Worm (Caenorhabditis elegans) whole organism, L3 larva: ENCODE measurements around the gene C54D10.13.

Source experiments
- R02D3.7 ChIP-seq: fragments of 150-350 bp; optimal IDR thresholded peaks from 2 replicates; lab custom pipeline; 2014; ENCODE audit warnings: missing biosample characterization, missing genetic modification characterization
- ZK546.5 ChIP-seq: sonication (generic microtip); optimal IDR thresholded peaks from 2 replicates; lab custom pipeline; 2017; ENCODE audit warnings: missing biosample characterization, missing genetic modification characterization
- aly-2 ChIP-seq: fragments of 150-350 bp; optimal IDR thresholded peaks from 2 replicates; lab custom pipeline; 2014; ENCODE audit warnings: missing biosample characterization, missing genetic modification characterization
- ceh-16 ChIP-seq: sonication (generic microtip); optimal IDR thresholded peaks from 2 replicates; lab custom pipeline; 2017; ENCODE audit warnings: missing biosample characterization, missing genetic modification characterization
- ceh-28 ChIP-seq: fragments of 150-350 bp; optimal IDR thresholded peaks from 2 replicates; lab custom pipeline; 2014; ENCODE audit warnings: missing biosample characterization, missing genetic modification reagents, missing genetic modification characterization
- daf-12 ChIP-seq: fragments of 150-350 bp; optimal IDR thresholded peaks from 2 replicates; lab custom pipeline; 2014; ENCODE audit warnings: missing biosample characterization, missing genetic modification reagents, missing genetic modification characterization
- egl-27 ChIP-seq: sonication (generic microtip); optimal IDR thresholded peaks from 4 replicates; lab custom pipeline; 2017; ENCODE audit warnings: missing biosample characterization, missing genetic modification reagents, missing genetic modification characterization
- egl-5 ChIP-seq: fragments of 150-350 bp; optimal IDR thresholded peaks from 2 replicates; lab custom pipeline; 2017; ENCODE audit warnings: missing biosample characterization, missing genetic modification reagents, missing genetic modification characterization, inconsistent platforms
- elt-1 ChIP-seq: fragments of 150-350 bp; optimal IDR thresholded peaks from 2 replicates; lab custom pipeline; 2014; ENCODE audit warnings: missing biosample characterization, missing genetic modification characterization
- eor-1 ChIP-seq, 2 experiments: fragments of 150-350 bp; optimal IDR thresholded peaks; 2 replicates each; lab custom pipeline; 2014 to 2018; ENCODE audit warnings: missing biosample characterization in 2 of 2, missing genetic modification characterization in 2 of 2
- fkh-10 ChIP-seq: sonication (generic microtip); optimal IDR thresholded peaks from 2 replicates; lab custom pipeline; 2017; ENCODE audit warnings: missing biosample characterization, missing genetic modification reagents, missing genetic modification characterization
- fos-1 ChIP-seq: fragments of 150-350 bp; optimal IDR thresholded peaks from 2 replicates; lab custom pipeline; 2014; ENCODE audit warnings: missing biosample characterization, missing genetic modification characterization
- hmg-11 ChIP-seq: sonication (generic microtip); optimal IDR thresholded peaks from 2 replicates; lab custom pipeline; 2016; ENCODE audit warnings: missing genetic modification characterization, missing compliant biosample characterization
- jun-1 ChIP-seq: fragments of 150-350 bp; optimal IDR thresholded peaks from 2 replicates; lab custom pipeline; 2014; ENCODE audit warnings: missing biosample characterization, missing genetic modification reagents, missing genetic modification characterization
- lin-15B ChIP-seq: fragments of 150-350 bp; optimal IDR thresholded peaks from 2 replicates; lab custom pipeline; 2014; ENCODE audit warnings: missing biosample characterization, missing genetic modification characterization
- lin-39 ChIP-seq: fragments of 150-350 bp; optimal IDR thresholded peaks from 2 replicates; lab custom pipeline; 2018; ENCODE audit warnings: missing biosample characterization, missing genetic modification reagents, missing genetic modification characterization
- lsy-12 ChIP-seq: sonication (generic microtip); optimal IDR thresholded peaks from 2 replicates; lab custom pipeline; 2016; ENCODE audit warnings: mild to moderate bottlenecking, missing genetic modification characterization, missing compliant biosample characterization
- mdl-1 ChIP-seq: fragments of 150-350 bp; optimal IDR thresholded peaks from 2 replicates; lab custom pipeline; 2014; ENCODE audit warnings: missing biosample characterization, missing genetic modification characterization
- mml-1 ChIP-seq: fragments of 150-350 bp; sonication (generic microtip); optimal IDR thresholded peaks from 3 replicates; lab custom pipeline; 2014; ENCODE audit warnings: missing biosample characterization, missing genetic modification characterization
- nfya-1 ChIP-seq: sonication (generic microtip); optimal IDR thresholded peaks from 2 replicates; lab custom pipeline; 2017; ENCODE audit warnings: missing genetic modification characterization, mild to moderate bottlenecking, missing compliant biosample characterization, antibody characterized with exemption, moderate library complexity; ENCODE audit not compliant: insufficient read depth
- nhr-12 ChIP-seq: fragments of 150-350 bp; optimal IDR thresholded peaks from 2 replicates; lab custom pipeline; 2014; ENCODE audit warnings: missing biosample characterization, missing genetic modification characterization
- nhr-25 ChIP-seq: sonication (generic microtip); optimal IDR thresholded peaks from 2 replicates; lab custom pipeline; 2017; ENCODE audit warnings: missing biosample characterization, missing genetic modification characterization
- nhr-43 ChIP-seq: sonication (generic microtip); optimal IDR thresholded peaks from 2 replicates; lab custom pipeline; 2016; ENCODE audit warnings: mild to moderate bottlenecking, missing genetic modification characterization, missing compliant biosample characterization; ENCODE audit not compliant: poor library complexity, severe bottlenecking
- nhr-76 ChIP-seq: fragments of 150-350 bp; sonication (generic microtip); optimal IDR thresholded peaks from 5 replicates; lab custom pipeline; 2014; ENCODE audit warnings: missing biosample characterization, missing genetic modification characterization
- nhr-77 ChIP-seq: fragments of 150-350 bp; optimal IDR thresholded peaks from 2 replicates; lab custom pipeline; 2014; ENCODE audit warnings: missing biosample characterization, missing genetic modification characterization
- pha-4 ChIP-seq: fragments of 150-350 bp; optimal IDR thresholded peaks from 2 replicates; lab custom pipeline; 2014; ENCODE audit warnings: missing biosample characterization, missing genetic modification reagents, missing genetic modification characterization
- pqm-1 ChIP-seq: fragments of 150-350 bp; optimal IDR thresholded peaks from 2 replicates; lab custom pipeline; 2017; ENCODE audit warnings: missing biosample characterization, missing genetic modification characterization, inconsistent platforms
- sea-2 ChIP-seq: fragments of 150-350 bp; sonication (generic microtip); optimal IDR thresholded peaks from 4 replicates; lab custom pipeline; 2014; ENCODE audit warnings: missing biosample characterization, missing genetic modification reagents, missing genetic modification characterization
- ztf-4 ChIP-seq: fragments of 150-350 bp; optimal IDR thresholded peaks from 2 replicates; lab custom pipeline; 2014; ENCODE audit warnings: missing biosample characterization, missing genetic modification characterization

The C54D10.13 gene

DNA sequence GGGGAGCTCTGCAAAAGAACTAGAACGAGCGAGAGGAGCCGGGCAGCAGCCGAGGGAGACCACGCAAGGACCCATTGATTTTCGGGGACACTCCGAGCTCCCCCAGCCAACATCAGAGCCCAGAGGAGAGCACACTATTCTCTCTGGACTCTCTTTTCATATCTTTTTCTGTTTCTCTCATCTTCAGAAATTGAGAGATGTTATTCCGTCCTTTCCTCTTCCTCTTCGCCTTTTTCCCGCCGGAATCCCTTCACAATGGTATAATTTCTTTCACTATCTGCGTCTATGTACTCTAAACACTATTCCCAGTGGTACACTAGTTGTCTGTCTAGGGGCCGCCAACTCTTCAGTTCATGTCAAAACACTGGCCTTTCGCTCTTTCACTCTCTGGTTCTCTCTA lies 33.3 kb upstream of the C54D10.13 start (continued):
- peak; percentile 34 for TF ChIP-seq elt-1 (tag; lab: Kevin White, UChicago)
- TF ChIP-seq ceh-16 (tag; lab: Kevin White, UChicago) = no peak
- TF ChIP-seq nhr-43 (tag; lab: Kevin White, UChicago) = peak; percentile 49
- no peak for TF ChIP-seq daf-12 (tag; lab: Kevin White, UChicago)
- TF ChIP-seq lin-39 (tag; lab: Kevin White, UChicago) = peak; percentile 81
- peak; percentile 94 for TF ChIP-seq fkh-10 (GFP tag; lab: Kevin White, UChicago)
- no peak for TF ChIP-seq ztf-4 (tag; lab: Kevin White, UChicago)
- TF ChIP-seq, all 47 proteins: peak for 21

DNA sequence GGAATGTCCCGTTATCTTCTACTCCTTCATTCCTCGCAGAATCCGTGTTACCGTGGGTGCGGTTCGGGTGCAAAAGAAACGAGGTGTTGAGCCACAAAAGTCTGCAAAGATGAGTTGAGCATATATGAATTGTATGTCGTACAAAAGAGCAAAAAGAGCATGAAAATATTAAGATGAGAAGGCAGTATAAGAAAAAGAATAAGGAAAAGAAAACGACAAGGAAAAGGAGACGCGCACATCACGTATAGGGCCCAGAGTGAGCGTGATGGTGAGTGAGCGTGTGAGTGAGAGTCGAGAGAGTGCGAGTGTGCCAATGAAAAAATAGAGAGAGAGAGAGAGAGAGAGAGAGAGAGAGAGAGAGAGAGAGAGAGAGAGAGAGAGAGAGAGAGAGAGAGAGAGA lies 30.8 kb upstream of the C54D10.13 start, which contains the start of gene egl-10:
Gene egl-10 (minus strand): TSS at position 101 of the 400 bp plus-strand sequence.
- TF ChIP-seq nfya-1 (tag; lab: Kevin White, UChicago) (peak; percentile 19), pha-4 (tag; lab: Kevin White, UChicago) (peak; percentile 27), eor-1 (tag; optimal IDR thresholded peaks at IDR 0.05; lab: Kevin White, UChicago) (no peak)

DNA sequence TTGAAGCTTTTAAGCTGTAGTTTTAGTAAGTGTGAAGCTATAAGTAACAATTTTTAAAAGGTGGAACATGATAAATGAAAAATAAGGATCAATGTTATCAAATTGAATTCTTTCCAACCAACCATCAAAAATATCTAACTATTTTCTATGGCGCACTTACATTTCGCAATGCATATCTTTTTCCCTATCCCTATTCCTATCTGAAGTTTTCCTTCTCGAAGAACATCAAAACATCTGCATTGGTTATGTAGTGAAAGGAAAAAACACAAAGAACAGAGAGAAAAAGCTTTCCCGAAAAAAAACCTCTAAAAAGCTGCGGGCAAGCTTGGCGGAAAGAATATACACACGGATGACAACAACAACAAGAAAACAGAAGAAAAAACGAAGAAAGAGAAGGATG lies 28.5 kb upstream of the C54D10.13 start:
- TF ChIP-seq nfya-1 (tag; lab: Kevin White, UChicago) = no peak
- TF ChIP-seq egl-5 = peak; percentile 6

DNA sequence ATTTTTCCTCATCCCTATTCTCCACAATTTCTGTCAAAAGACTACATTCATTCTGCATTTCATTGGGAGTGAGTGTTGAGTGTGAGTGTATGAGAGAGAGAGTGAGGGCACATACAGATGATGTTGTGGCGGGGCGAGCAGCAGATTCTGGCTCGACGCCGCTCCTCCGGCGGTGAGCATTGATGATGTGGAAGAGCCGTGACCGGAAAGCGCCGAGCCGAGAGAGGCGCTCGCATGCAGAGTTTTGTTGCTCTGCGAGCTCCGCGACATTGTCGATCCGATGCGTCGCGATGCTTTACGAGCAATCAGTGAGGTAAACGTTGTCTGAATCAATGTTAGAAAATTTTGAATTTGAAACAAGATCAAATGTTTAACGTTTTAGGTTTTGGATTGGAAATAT lies 23.6 kb upstream of the C54D10.13 start:
- TF ChIP-seq mdl-1 (tag; lab: Kevin White, UChicago) = no peak
- TF ChIP-seq hmg-11 (tag; lab: Kevin White, UChicago) = no peak
- TF ChIP-seq sea-2 (GFP tag; lab: Kevin White, UChicago) = no peak
- no peak for TF ChIP-seq ZK546.5 (tag; lab: Kevin White, UChicago)
- peak; percentile 20 for TF ChIP-seq nfya-1 (tag; lab: Kevin White, UChicago)
- TF ChIP-seq ceh-16 (tag; lab: Kevin White, UChicago) = no peak
- TF ChIP-seq egl-27 = no peak
- no peak for TF ChIP-seq nhr-76 (tag; lab: Kevin White, UChicago)

DNA sequence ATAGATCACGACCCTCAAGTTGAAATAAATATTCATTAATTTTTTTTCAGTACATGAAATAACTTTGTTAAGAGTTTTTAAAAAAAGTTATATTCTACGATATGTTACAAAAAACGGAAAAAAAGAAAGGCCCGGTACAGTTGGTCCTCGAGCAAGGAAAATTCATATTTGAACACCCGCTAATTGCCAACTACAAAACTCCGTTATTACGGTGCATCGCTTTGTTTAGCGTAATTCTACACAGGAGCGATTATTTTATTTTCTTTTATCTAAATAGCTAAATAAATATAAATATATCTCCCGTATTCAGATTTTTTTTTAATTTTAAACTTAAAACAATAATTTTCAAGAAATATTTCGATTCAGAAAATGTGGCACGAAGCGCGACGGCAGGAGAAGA lies 18.4 kb upstream of the C54D10.13 start, which contains the start of gene F28C1.1:
Gene F28C1.1 (plus strand): TSS at position 365 of the 400 bp plus-strand sequence.
- no peak for TF ChIP-seq lsy-12
- TF ChIP-seq nhr-25 = no peak
- no peak for TF ChIP-seq nhr-77 (tag; lab: Kevin White, UChicago)
- peak; percentile 33 for TF ChIP-seq pha-4 (tag; lab: Kevin White, UChicago)
- peak; percentile 66 for TF ChIP-seq R02D3.7 (tag; lab: Kevin White, UChicago)
- no peak for TF ChIP-seq ceh-28 (tag; lab: Kevin White, UChicago)
- TF ChIP-seq aly-2 (tag; lab: Kevin White, UChicago) = no peak
- peak; percentile 46 for TF ChIP-seq nfya-1 (tag; lab: Kevin White, UChicago)
- TF ChIP-seq, all 47 proteins: peak for 3

DNA sequence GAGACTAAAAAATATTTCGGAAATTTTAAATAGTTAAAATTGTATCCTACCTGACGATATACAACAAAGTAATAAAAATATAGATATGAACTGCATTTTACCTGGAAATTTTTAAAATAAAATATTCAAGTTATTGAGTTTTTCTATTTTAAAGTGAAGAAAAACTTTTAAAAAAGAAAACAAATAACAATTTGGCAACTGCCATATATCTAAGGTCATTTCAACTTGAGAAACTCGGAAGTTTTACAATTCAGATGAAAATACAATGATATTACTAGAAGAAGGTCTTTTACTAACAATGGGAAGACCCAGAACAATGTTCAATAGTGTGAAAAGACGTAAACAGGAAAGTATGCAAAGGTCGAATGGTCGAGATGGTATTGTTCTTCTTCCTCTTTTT lies 17.8 kb upstream of the C54D10.13 start, which contains the start of gene C54D10.10:
Gene C54D10.10 (minus strand): TSS at position 101 of the 400 bp plus-strand sequence.
- TF ChIP-seq pha-4 (tag; lab: Kevin White, UChicago) (no peak), aly-2 (tag; lab: Kevin White, UChicago) (no peak), mml-1 (tag; lab: Kevin White, UChicago) (no peak), lin-39 (tag; lab: Kevin White, UChicago) (no peak), nhr-12 (tag; lab: Kevin White, UChicago) (no peak), pqm-1 (tag; lab: Kevin White, UChicago) (no peak), lin-15B (no peak), nhr-77 (tag; lab: Kevin White, UChicago) (no peak), fkh-10 (GFP tag; lab: Kevin White, UChicago) (no peak), daf-12 (tag; lab: Kevin White, UChicago) (no peak), fos-1 (tag; lab: Kevin White, UChicago) (no peak), jun-1 (no peak), nfya-1 (tag; lab: Kevin White, UChicago) (no peak)
